Fruit fly (Drosophila melanogaster) S2 (cell line): ENCODE measurements around the gene TP53INP.

Experiments used
- CG8478 ChIP-seq: fragments of >200 bp; optimal IDR thresholded peaks from 2 replicates; lab custom pipeline; 2018
- CTCF ChIP-seq, 2 experiments: fragments of >200 bp; optimal IDR thresholded peaks; 2 replicates each; lab custom pipeline; 2018

DNA sequence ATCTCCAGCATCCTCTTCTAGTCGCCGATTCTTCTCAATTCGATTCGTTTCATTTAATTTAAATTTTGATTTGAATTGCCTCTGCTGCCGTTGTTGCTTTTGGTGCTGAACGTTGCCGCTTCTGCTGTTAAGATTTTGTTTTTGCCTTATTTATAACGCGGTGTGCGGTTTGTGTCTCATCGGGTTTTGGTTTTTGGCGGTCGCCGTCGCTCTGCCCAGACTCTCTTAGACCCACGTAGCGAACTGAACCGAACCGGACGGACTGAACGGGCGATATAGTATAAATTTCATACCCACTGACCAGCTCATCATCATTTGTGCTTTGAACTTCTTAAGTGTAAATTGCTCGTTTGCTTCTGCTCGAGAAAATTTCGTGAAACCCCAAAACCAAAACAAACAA lies 39.5 kb downstream of the TP53INP start, which contains the start of gene CG12607:
- TF ChIP-seq CG8478 (lab: Kevin White, UChicago) (no peak), CTCF (optimal IDR thresholded peaks at IDR 0.05; lab: Kevin White, UChicago) (no peak)
